Fruit fly (Drosophila melanogaster): Measurements from ENCODE around the gene Aladin.

dm6 chrX:9281998-9282644, 8.9 kb downstream of the Aladin start:
- TF ChIP-seq CG34406 (GFP tag; optimal IDR thresholded peaks at IDR 0.05) = no peak
- TF ChIP-seq CG11762 (GFP tag; optimal IDR thresholded peaks at IDR 0.05; ENCODE audit: insufficient read depth) = no peak

Measured in whole organism, prepupa.